Fruit fly (Drosophila melanogaster) whole organism, adult: ENCODE measurements around the gene CG11779.

Experiments used
- CG11617 ChIP-seq: fragments of 200-800 bp; sonication (Bioruptor generic); optimal IDR thresholded peaks from 2 replicates; lab custom pipeline; 2017; ENCODE audit warnings: mild to moderate bottlenecking, missing biosample characterization, missing genetic modification reagents, missing genetic modification characterization
- CG12768 ChIP-seq: fragments of 200-800 bp; sonication (Bioruptor generic); optimal IDR thresholded peaks from 2 replicates; lab custom pipeline; 2017; ENCODE audit warnings: missing biosample characterization, missing genetic modification characterization, mild to moderate bottlenecking, moderate library complexity, missing genetic modification reagents
- CG14711 ChIP-seq: fragments of 200-800 bp; sonication (Bioruptor generic); optimal IDR thresholded peaks from 2 replicates; lab custom pipeline; 2018; ENCODE audit warnings: missing biosample characterization, mild to moderate bottlenecking, missing genetic modification characterization, moderate library complexity
- CG1620 ChIP-seq: fragments of 200-800 bp; sonication (Bioruptor generic); optimal IDR thresholded peaks from 2 replicates; lab custom pipeline; 2016; ENCODE audit warnings: missing biosample characterization, missing genetic modification characterization
- CG33017 ChIP-seq: fragments of 200-800 bp; sonication (Bioruptor generic); optimal IDR thresholded peaks from 2 replicates; lab custom pipeline; 2018; ENCODE audit warnings: missing biosample characterization, mild to moderate bottlenecking, missing genetic modification characterization, moderate library complexity
- CG5204 ChIP-seq: fragments of 200-800 bp; sonication (Bioruptor generic); optimal IDR thresholded peaks from 2 replicates; lab custom pipeline; 2016; ENCODE audit warnings: missing biosample characterization, missing genetic modification characterization
- CG7045 ChIP-seq: fragments of 200-800 bp; sonication (Bioruptor generic); optimal IDR thresholded peaks from 2 replicates; lab custom pipeline; 2017; ENCODE audit warnings: missing biosample characterization, mild to moderate bottlenecking, missing genetic modification characterization
- CG7101 ChIP-seq: fragments of 200-800 bp; sonication (Bioruptor generic); optimal IDR thresholded peaks from 2 replicates; lab custom pipeline; 2018; ENCODE audit warnings: missing biosample characterization, mild to moderate bottlenecking, missing genetic modification characterization, moderate library complexity
- Clk ChIP-seq: fragments of 200-800 bp; sonication (Bioruptor generic); optimal IDR thresholded peaks from 2 replicates; lab custom pipeline; 2017; ENCODE audit warnings: missing biosample characterization, missing genetic modification characterization
- Crg-1 ChIP-seq: fragments of 200-800 bp; sonication (Bioruptor generic); optimal IDR thresholded peaks from 2 replicates; lab custom pipeline; 2016; ENCODE audit warnings: missing biosample characterization, missing genetic modification characterization
- Hr96 ChIP-seq: fragments of 200-800 bp; sonication (Bioruptor generic); optimal IDR thresholded peaks from 2 replicates; lab custom pipeline; 2016; ENCODE audit warnings: missing biosample characterization, missing genetic modification characterization
- Mnt ChIP-seq: fragments of 200-800 bp; sonication (Bioruptor generic); optimal IDR thresholded peaks from 2 replicates; lab custom pipeline; 2016; ENCODE audit warnings: missing biosample characterization, mild to moderate bottlenecking, missing genetic modification characterization
- bab1 ChIP-seq: fragments of 200-800 bp; sonication (Bioruptor generic); optimal IDR thresholded peaks from 3 replicates; lab custom pipeline; 2019; ENCODE audit warnings: missing biosample characterization, mild to moderate bottlenecking, missing genetic modification characterization, moderate library complexity
- cic ChIP-seq: fragments of 200-800 bp; sonication (Bioruptor generic); optimal IDR thresholded peaks from 2 replicates; lab custom pipeline; 2017; ENCODE audit warnings: missing biosample characterization, mild to moderate bottlenecking, missing genetic modification characterization, moderate library complexity
- cnc ChIP-seq, 2 experiments: fragments of >200 bp; optimal IDR thresholded peaks; 2 replicates each; lab custom pipeline; 2017
- kay ChIP-seq: fragments of 200-800 bp; sonication (Bioruptor generic); peaks from one replicate; lab custom pipeline; 2016; ENCODE audit warnings: missing biosample characterization, missing genetic modification characterization, borderline replicate concordance
- ovo ChIP-seq: fragments of 200-800 bp; sonication (Bioruptor generic); optimal IDR thresholded peaks from 2 replicates; lab custom pipeline; 2016; ENCODE audit warnings: missing biosample characterization, missing genetic modification characterization
- pad ChIP-seq: fragments of 200-800 bp; sonication (Bioruptor generic); optimal IDR thresholded peaks from 3 replicates; lab custom pipeline; 2017; ENCODE audit warnings: missing biosample characterization, missing genetic modification characterization, mild to moderate bottlenecking, moderate library complexity, missing genetic modification reagents
- tj ChIP-seq: fragments of 200-800 bp; sonication (Bioruptor generic); optimal IDR thresholded peaks from 3 replicates; lab custom pipeline; 2017; ENCODE audit warnings: missing biosample characterization, mild to moderate bottlenecking, missing genetic modification characterization, moderate library complexity
- toe ChIP-seq: fragments of 200-800 bp; sonication (Bioruptor generic); optimal IDR thresholded peaks from 2 replicates; lab custom pipeline; 2016; ENCODE audit warnings: missing biosample characterization, missing genetic modification characterization

Gene CG11779

DNA sequence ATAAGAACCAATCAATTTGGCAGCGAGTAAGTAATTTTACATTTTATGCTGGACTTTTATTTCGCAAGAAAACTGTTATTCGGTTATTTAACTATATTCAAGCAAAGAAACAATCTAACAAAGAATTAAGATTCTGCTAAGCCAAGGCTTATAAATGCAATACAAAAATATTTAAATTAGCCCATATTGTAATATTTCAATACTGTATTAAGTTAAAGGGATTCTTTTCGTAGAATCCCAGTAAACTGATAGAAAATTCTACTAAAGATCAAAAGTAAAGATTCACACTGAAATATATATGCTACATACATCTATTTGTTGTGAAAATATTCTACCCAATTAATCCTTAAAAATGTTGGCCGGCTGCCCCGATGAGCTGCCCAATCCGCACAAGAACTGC, 17.0 kb upstream of the CG11779 start, which contains the start of gene CG14282:
Gene CG14282, plus strand, starts transcription at position 301 of the 400 bp plus-strand sequence.
- TF ChIP-seq Mnt (GFP tag; lab: Kevin White, UChicago) = no peak
- no peak for TF ChIP-seq pad
- no peak for TF ChIP-seq CG7045 (GFP tag; lab: Kevin White, UChicago)
- TF ChIP-seq CG14711 = no peak
- TF ChIP-seq CG33017 (tag; lab: Kevin White, UChicago) = no peak
- TF ChIP-seq Clk = no peak
- no peak for TF ChIP-seq cic (GFP tag; lab: Kevin White, UChicago)
- TF ChIP-seq tj = no peak
- no peak for TF ChIP-seq CG5204 (GFP tag; lab: Kevin White, UChicago)
- no peak for TF ChIP-seq toe (GFP tag; lab: Kevin White, UChicago)
- TF ChIP-seq cnc (optimal IDR thresholded peaks at IDR 0.05; lab: Kevin White, UChicago) = no peak
- no peak for TF ChIP-seq CG7101
- no peak for TF ChIP-seq ovo (GFP tag; lab: Kevin White, UChicago)

DNA sequence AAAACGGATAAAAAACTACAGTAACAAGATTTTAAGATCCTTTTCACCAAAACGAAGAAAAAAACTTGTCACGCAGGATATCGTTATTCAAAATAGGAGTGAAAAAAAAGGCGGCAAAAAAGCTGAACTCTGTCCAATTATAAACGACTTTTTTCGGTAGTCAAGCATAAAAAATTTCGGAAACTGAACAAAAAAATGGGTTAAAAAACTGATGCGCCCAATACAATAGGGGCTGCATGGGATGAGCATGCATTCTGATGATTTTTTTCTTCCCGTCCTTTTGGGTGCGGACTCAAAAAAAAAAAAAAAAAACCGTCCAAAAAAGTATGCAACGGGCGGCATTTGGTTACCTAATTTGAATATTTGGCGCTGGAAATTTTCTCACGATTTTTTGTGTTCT, 14.8 kb upstream of the CG11779 start:
- TF ChIP-seq ovo (GFP tag; lab: Kevin White, UChicago) (no peak), CG11617 (GFP tag; lab: Kevin White, UChicago) (no peak), Mnt (GFP tag; lab: Kevin White, UChicago) (no peak), CG1620 (no peak), cnc (optimal IDR thresholded peaks at IDR 0.05; lab: Kevin White, UChicago) (no peak), CG12768 (GFP tag; lab: Kevin White, UChicago) (no peak), pad (no peak), CG33017 (tag; lab: Kevin White, UChicago) (no peak), Hr96 (GFP tag; lab: Kevin White, UChicago) (no peak), CG5204 (GFP tag; lab: Kevin White, UChicago) (no peak), bab1 (GFP tag; lab: Kevin White, UChicago) (no peak)

DNA sequence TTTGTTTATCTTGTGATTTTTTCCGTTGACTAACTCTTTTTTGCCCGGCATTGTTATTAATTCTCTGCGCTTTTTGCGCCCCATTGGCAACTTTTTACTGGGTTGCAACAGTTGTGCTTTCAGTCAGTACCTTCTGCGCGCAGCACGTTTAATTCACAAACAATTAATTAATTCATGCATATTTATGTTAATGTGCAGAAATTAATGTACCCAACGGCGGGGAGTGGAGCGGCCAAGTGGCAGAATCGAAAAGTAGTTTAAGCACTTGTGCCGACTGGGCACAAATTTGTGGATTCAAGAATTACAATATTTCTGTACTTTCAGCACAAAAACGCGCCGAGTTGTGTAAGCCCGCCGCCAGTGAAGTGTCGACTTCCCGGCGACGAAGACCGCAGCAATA, 7.8 kb upstream of the CG11779 start:
- TF ChIP-seq CG12768 (GFP tag; lab: Kevin White, UChicago) (no peak), CG14711 (peak; percentile 31), toe (GFP tag; lab: Kevin White, UChicago) (no peak), CG11617 (GFP tag; lab: Kevin White, UChicago) (no peak), tj (peak; percentile 100)

DNA sequence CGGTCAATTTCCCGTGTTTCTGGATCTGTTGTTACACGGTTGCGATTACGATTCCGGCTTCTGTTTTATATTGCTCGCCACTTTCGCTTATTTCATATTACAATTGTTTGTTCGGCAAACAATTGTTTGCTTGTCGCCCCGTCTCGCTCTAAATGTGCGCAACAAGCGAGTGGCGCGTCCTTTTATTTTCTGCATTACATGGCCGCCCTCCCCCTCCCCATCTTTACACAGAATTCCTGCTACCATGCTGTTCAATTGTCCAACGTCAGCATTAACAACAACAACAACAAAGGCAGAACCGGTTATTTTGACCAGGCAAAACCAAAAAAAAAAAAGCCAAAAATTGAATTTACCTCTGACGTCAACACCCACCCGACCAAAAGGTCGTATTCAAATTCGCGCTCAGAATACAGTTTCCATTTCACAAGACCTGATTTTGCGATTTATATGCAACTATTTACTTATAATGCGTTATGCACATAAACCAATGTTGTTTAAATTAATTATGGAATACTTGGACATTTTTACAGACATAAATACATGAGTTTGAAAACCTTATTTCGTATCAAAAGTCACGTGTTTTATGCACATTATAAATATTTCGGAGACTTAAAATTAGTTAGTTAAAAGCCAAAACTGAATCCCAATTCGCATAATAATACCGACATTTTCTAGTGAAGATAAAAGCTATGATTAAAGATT, 6.5 kb upstream of the CG11779 start:
- TF ChIP-seq tj = peak; percentile 79
- TF ChIP-seq CG7045 (GFP tag; lab: Kevin White, UChicago) = no peak
- TF ChIP-seq CG12768 (GFP tag; lab: Kevin White, UChicago) = no peak

DNA sequence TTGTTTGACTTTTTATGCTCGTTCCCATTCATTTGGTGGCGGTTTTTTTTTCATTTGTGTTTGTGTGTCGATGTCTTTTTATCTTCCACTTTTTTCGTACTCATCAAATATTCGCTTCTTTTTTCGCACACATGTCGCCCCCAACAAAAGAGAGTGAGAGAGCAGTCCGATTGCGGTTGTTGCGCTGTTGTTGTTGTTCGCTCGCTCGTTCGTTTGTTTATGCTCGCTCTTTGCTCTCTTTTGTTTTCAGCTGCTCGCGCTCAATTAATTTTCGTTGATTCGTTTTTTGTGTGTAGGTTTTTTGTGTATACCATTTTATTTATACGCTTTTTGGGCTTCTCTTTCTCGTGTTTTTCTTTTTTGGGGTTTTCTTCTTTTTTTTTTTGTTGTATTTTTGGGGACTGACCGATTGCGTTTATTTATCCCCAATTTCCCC, 6.0 kb upstream of the CG11779 start:
- TF ChIP-seq toe (GFP tag; lab: Kevin White, UChicago) = no peak
- TF ChIP-seq cic (GFP tag; lab: Kevin White, UChicago) = peak; percentile 35
- TF ChIP-seq pad = no peak
- no peak for TF ChIP-seq Hr96 (GFP tag; lab: Kevin White, UChicago)
- no peak for TF ChIP-seq CG7101
- no peak for TF ChIP-seq Clk
- TF ChIP-seq CG7045 (GFP tag; lab: Kevin White, UChicago) = no peak
- peak; percentile 5 for TF ChIP-seq bab1 (GFP tag; lab: Kevin White, UChicago)
- no peak for TF ChIP-seq CG5204 (GFP tag; lab: Kevin White, UChicago)
- TF ChIP-seq Crg-1 (GFP tag; lab: Kevin White, UChicago) = no peak
- TF ChIP-seq tj = peak; percentile 64
- peak; percentile 30 for TF ChIP-seq Mnt (GFP tag; lab: Kevin White, UChicago)
- no peak for TF ChIP-seq kay (GFP tag; lab: Kevin White, UChicago)
- no peak for TF ChIP-seq CG14711
- TF ChIP-seq cnc (optimal IDR thresholded peaks at IDR 0.05; lab: Kevin White, UChicago) = no peak
- no peak for TF ChIP-seq ovo (GFP tag; lab: Kevin White, UChicago)
- no peak for TF ChIP-seq CG11617 (GFP tag; lab: Kevin White, UChicago)
- TF ChIP-seq CG33017 (tag; lab: Kevin White, UChicago) = no peak
- no peak for TF ChIP-seq CG1620
- TF ChIP-seq CG12768 (GFP tag; lab: Kevin White, UChicago) = no peak

DNA sequence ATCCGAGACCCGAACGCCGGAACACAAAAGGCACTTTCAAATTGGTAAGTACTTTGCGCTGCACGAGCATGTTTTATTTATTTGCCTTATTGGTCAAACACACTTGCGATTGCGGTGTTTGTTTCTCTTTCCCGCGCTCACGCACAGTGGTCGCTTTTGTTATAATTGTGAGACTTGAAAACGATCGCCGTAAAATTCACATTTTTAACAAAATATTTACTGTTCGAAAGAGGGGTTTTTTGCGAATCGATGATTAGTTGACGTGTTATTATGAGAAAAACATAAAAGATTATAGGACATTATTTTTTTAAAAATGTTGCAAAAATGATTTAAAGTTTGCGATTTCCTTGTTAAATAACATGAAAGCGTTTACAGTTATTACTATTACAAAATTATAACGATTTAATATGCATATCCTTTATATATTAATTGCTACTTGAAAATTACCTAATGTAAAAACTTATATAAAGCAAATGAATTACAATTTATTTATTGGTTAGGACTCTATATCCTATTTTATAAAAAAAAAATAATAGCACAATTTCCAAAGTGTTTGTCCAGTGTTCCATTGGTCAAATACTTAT, 5.3 kb upstream of the CG11779 start:
- TF ChIP-seq CG5204 (GFP tag; lab: Kevin White, UChicago) = peak; percentile 21
- no peak for TF ChIP-seq cnc (optimal IDR thresholded peaks at IDR 0.05; lab: Kevin White, UChicago)
- TF ChIP-seq kay (GFP tag; lab: Kevin White, UChicago) = peak; percentile 26
